Worm (Caenorhabditis elegans): Measurements from ENCODE around the gene srsx-32.

The srsx-32 gene

DNA sequence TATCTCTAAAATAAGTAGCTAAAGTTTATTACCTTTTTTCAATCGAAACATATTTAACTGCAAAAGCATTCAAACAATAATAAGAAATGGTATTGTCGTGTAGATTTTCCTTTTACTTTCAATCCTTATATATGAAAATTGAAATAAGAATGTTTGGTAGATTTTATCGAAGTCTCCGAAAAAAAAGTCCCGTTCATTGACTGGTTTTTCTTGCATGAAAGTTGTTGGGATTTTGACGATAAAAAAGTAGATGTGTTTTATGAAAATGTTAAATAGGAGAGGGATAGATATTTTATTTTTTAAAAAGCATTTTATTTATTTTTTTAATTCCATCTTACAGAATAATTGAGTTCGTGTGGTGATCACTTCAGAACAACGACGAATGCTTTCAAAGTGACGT is 1.3 kb upstream of the srsx-32 start, which contains the start of gene C33G8.13:
C33G8.13 (minus strand) TSS at position 101 of the 400 bp plus-strand sequence.
- TF ChIP-seq fkh-3 (tag; optimal IDR thresholded peaks at IDR 0.05) (no peak), cebp-2 (GFP tag; IDR thresholded peaks at IDR 0.05) (no peak), lsl-1 (GFP tag; optimal IDR thresholded peaks at IDR 0.05) (no peak), nfyb-1 (GFP tag; IDR thresholded peaks at IDR 0.05) (no peak), tbx-9 (tag; optimal IDR thresholded peaks at IDR 0.05; ENCODE audit: borderline replicate concordance) (no peak), hmg-20 (GFP tag; IDR thresholded peaks at IDR 0.05) (no peak)

DNA sequence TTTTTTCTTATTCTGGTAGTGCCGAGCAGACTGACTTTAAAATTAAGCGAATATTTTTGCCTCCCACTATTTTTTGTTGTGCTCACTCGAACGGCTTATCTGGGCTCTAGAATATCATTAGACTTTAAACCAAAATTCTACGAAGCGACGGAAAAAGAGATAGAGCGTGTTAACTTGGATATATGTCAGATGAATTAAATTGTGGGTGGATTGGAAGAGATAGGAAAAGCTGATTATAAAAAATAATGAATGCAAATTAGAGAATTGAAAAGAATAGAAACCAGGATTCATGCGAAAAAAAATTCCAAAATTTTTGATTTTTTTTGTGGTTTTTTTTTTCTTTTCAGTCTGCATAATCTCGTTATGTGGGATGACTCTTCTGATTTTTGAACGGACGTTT is 4.6 kb downstream of the srsx-32 start, which contains the start of gene F20A1.4:
F20A1.4 (minus strand) TSS at position 101 of the 400 bp plus-strand sequence.
- TF ChIP-seq F49E8.2 (tag; optimal IDR thresholded peaks at IDR 0.05; ENCODE audit: insufficient read depth), result no peak
- TF ChIP-seq nhr-27 (tag; optimal IDR thresholded peaks at IDR 0.05), result no peak
- TF ChIP-seq dox-1 (GFP tag; IDR thresholded peaks at IDR 0.05), result no peak
- TF ChIP-seq sdz-38 (tag; optimal IDR thresholded peaks at IDR 0.05), result no peak
- TF ChIP-seq B0261.1 (tag; optimal IDR thresholded peaks at IDR 0.05), result no peak
- TF ChIP-seq fkh-3 (tag; optimal IDR thresholded peaks at IDR 0.05), result no peak
- TF ChIP-seq Y79H2A.3 (GFP tag; conservative IDR thresholded peaks at IDR 0.05), result no peak
- TF ChIP-seq ztf-25 (GFP tag; IDR thresholded peaks at IDR 0.05), result no peak
- no peak for TF ChIP-seq dpl-1 (GFP tag; optimal IDR thresholded peaks at IDR 0.05)
- no peak for TF ChIP-seq ceh-91 (GFP tag; IDR thresholded peaks at IDR 0.05)
- TF ChIP-seq nhr-80 (tag; optimal IDR thresholded peaks at IDR 0.05), result no peak
- no peak for TF ChIP-seq F55B11.4 (tag; optimal IDR thresholded peaks at IDR 0.05; ENCODE audit: borderline replicate concordance, insufficient read depth)
- TF ChIP-seq mes-4 (tag; optimal IDR thresholded peaks at IDR 0.05), result no peak
- no peak for TF ChIP-seq attf-3 (GFP tag; conservative IDR thresholded peaks at IDR 0.05)
- no peak for TF ChIP-seq madf-8 (GFP tag; conservative IDR thresholded peaks at IDR 0.05)

DNA sequence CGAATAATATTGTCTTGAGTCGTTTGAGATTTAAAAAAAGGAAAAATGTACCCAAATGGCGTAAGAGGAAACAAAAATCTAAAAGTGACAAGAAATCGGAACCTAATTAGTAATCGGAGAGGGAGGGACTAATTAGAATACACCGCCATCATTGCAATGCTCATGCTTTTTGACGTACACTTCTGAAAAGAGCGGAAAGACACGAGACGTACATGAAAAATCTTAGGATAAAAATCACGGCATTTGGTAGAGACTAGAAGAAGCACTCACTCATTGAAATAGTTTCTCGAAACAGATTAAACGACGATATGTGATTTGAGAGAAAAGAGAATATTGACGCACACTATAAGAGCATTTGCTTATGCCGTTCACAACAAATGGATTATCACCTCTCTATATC is 5.8 kb downstream of the srsx-32 start:
- no peak for TF ChIP-seq lin-35 (GFP tag; optimal IDR thresholded peaks at IDR 0.05)
- no peak for TF ChIP-seq F52B5.7 (tag; optimal IDR thresholded peaks at IDR 0.05)
- no peak for TF ChIP-seq tlf-1 (GFP tag; optimal IDR thresholded peaks at IDR 0.05)
- no peak for TF ChIP-seq mel-28 (tag; optimal IDR thresholded peaks at IDR 0.05; ENCODE audit: borderline replicate concordance)
- TF ChIP-seq ama-1 (optimal IDR thresholded peaks at IDR 0.05), result no peak
- no peak for TF ChIP-seq ama-1 (GFP tag; optimal IDR thresholded peaks at IDR 0.05)
- TF ChIP-seq nfya-1 (tag; optimal IDR thresholded peaks at IDR 0.05; ENCODE audit: borderline replicate concordance, insufficient read depth), result no peak
- TF ChIP-seq ets-4 (GFP tag; optimal IDR thresholded peaks at IDR 0.05), result no peak
- no peak for TF ChIP-seq nhr-80 (tag; optimal IDR thresholded peaks at IDR 0.05)

DNA sequence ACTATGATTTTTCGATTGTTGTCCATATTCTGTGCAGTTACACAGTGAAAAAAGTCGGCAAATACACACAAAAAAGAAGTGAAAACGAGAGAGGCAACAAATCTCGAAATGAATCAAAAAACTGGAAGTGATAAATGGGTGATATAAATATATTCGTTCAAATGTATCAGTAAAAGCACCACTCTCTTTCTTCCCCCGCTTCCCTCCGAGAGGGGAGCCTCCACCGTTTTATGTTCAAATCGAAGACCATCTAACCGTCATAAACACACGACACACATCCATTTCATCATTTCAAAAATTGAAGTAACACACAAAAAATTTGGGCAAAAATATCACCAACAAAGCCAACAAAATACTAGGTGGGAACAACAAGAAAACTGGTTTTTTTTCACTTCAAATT is 9.9 kb downstream of the srsx-32 start, which contains the start of gene F20A1.6:
F20A1.6 (minus strand) TSS at position 101 of the 400 bp plus-strand sequence.
- TF ChIP-seq unc-130 (GFP tag; optimal IDR thresholded peaks at IDR 0.05), result no peak
- no peak for TF ChIP-seq pbrm-1 (GFP tag; IDR thresholded peaks at IDR 0.05)
- no peak for TF ChIP-seq bed-2 (GFP tag; IDR thresholded peaks at IDR 0.05)
- TF ChIP-seq rcor-1 (GFP tag; IDR thresholded peaks at IDR 0.05), result no peak
- TF ChIP-seq ztf-3 (GFP tag; optimal IDR thresholded peaks at IDR 0.05), result no peak
- TF ChIP-seq xnd-1 (tag; optimal IDR thresholded peaks at IDR 0.05), result no peak
- no peak for TF ChIP-seq akir-1 (GFP tag; optimal IDR thresholded peaks at IDR 0.05)
- TF ChIP-seq hrde-1 (tag; optimal IDR thresholded peaks at IDR 0.05; ENCODE audit: borderline replicate concordance), result no peak
- no peak for TF ChIP-seq ztf-18 (tag; optimal IDR thresholded peaks at IDR 0.05)
- no peak for TF ChIP-seq ztf-26 (tag; optimal IDR thresholded peaks at IDR 0.05)
- TF ChIP-seq aptf-2 (GFP tag; conservative IDR thresholded peaks at IDR 0.05), result no peak
- TF ChIP-seq fkh-3 (tag; optimal IDR thresholded peaks at IDR 0.05), result no peak
- TF ChIP-seq tlf-1 (GFP tag; optimal IDR thresholded peaks at IDR 0.05), result no peak
